Worm (Caenorhabditis elegans): Measurements from ENCODE around the gene Y48C3A.5.
A peak's percentile ranks its signal among the peaks of the same experiment; 100 is the strongest.
"Not testable (repeated sequence)": the region's sequence is repeated elsewhere in the genome, so short reads cannot be mapped to it uniquely, and the experiment has no call there.

Y48C3A.5 gene

ce11 chrII:13299166-13299805, 28.4 kb downstream of the Y48C3A.5 start:
- TF ChIP-seq gmeb-1 (tag; optimal IDR thresholded peaks at IDR 0.05) (peak; percentile 12), sma-9 (GFP tag; optimal IDR thresholded peaks at IDR 0.05) (peak; percentile 56), sma-9 (tag; optimal IDR thresholded peaks at IDR 0.05) (no peak), crh-2 (tag; optimal IDR thresholded peaks at IDR 0.05) (peak; percentile 28), ceh-82 (tag; optimal IDR thresholded peaks at IDR 0.05) (no peak), nhr-23 (tag; optimal IDR thresholded peaks at IDR 0.05) (no peak), nhr-129 (tag; optimal IDR thresholded peaks at IDR 0.05) (no peak), fos-1 (tag; optimal IDR thresholded peaks at IDR 0.05) (peak; percentile 87)

DNA sequence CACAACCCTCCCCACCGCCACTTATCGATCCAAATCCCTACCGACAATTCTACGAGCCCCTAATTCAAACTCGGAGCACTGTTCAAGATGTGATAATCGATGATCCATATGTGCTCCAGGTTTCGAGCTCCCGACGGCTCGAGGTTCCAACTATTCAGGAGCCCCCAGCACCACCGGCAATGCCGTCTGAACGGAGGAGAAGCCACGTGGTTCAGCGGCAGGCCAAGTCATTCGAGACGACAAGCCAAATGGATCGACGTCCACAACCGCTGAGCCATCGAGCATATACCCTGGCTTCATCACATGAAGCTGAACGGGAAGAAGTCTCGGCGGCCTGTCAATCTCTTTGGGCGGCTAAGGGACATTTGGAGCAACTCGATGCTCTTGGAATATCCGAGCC, 29.7 kb downstream of the Y48C3A.5 start:
- TF ChIP-seq mdl-1 (tag; optimal IDR thresholded peaks at IDR 0.05): no peak
- no peak for TF ChIP-seq fos-1 (tag; optimal IDR thresholded peaks at IDR 0.05)
- no peak for TF ChIP-seq unc-62 (GFP tag; optimal IDR thresholded peaks at IDR 0.05)
- TF ChIP-seq egl-27 (tag; optimal IDR thresholded peaks at IDR 0.05): no peak
- TF ChIP-seq nhr-11 (tag; optimal IDR thresholded peaks at IDR 0.05): no peak
- TF ChIP-seq sma-9 (GFP tag; optimal IDR thresholded peaks at IDR 0.05): no peak
- no peak for TF ChIP-seq sma-9 (tag; optimal IDR thresholded peaks at IDR 0.05)
- no peak for TF ChIP-seq Y55F3AM.14 (GFP tag; optimal IDR thresholded peaks at IDR 0.05)
- no peak for TF ChIP-seq C34F6.9 (tag; optimal IDR thresholded peaks at IDR 0.05)
- TF ChIP-seq nhr-23 (tag; optimal IDR thresholded peaks at IDR 0.05): no peak
- TF ChIP-seq ceh-16 (tag; optimal IDR thresholded peaks at IDR 0.05): no peak
- no peak for TF ChIP-seq skn-1 (tag; optimal IDR thresholded peaks at IDR 0.05)
- TF ChIP-seq blmp-1 (tag; optimal IDR thresholded peaks at IDR 0.05; ENCODE audit: insufficient read depth): no peak
- TF ChIP-seq nhr-77 (tag; optimal IDR thresholded peaks at IDR 0.05): no peak
- no peak for TF ChIP-seq elt-3 (tag; optimal IDR thresholded peaks at IDR 0.05)
- TF ChIP-seq peb-1 (tag; optimal IDR thresholded peaks at IDR 0.05): no peak
- TF ChIP-seq lin-39 (tag; optimal IDR thresholded peaks at IDR 0.05): no peak
- no peak for TF ChIP-seq elt-1 (tag; optimal IDR thresholded peaks at IDR 0.05)
- TF ChIP-seq ztf-4 (tag; optimal IDR thresholded peaks at IDR 0.05): no peak

ce11 chrII:13304339-13304938, 33.6 kb downstream of the Y48C3A.5 start:
- TF ChIP-seq nhr-25 (tag; optimal IDR thresholded peaks at IDR 0.05): no peak
- no peak for TF ChIP-seq aly-2 (tag; optimal IDR thresholded peaks at IDR 0.05)
- no peak for TF ChIP-seq nhr-6 (tag; optimal IDR thresholded peaks at IDR 0.05)
- no peak for TF ChIP-seq egl-27 (tag; optimal IDR thresholded peaks at IDR 0.05)
- TF ChIP-seq skn-1 (tag; optimal IDR thresholded peaks at IDR 0.05): no peak
- TF ChIP-seq F13H6.1 (tag; optimal IDR thresholded peaks at IDR 0.05): no peak
- TF ChIP-seq zag-1 (tag; optimal IDR thresholded peaks at IDR 0.05): no peak
- no peak for TF ChIP-seq ceh-82 (tag; optimal IDR thresholded peaks at IDR 0.05)
- peak; percentile 13 for TF ChIP-seq unc-55 (GFP tag; optimal IDR thresholded peaks at IDR 0.05)
- TF ChIP-seq C34F6.9 (tag; optimal IDR thresholded peaks at IDR 0.05): peak; percentile 16
- no peak for TF ChIP-seq mbf-1 (tag; optimal IDR thresholded peaks at IDR 0.05)
- TF ChIP-seq ztf-4 (tag; optimal IDR thresholded peaks at IDR 0.05): no peak
- no peak for TF ChIP-seq unc-39 (tag; optimal IDR thresholded peaks at IDR 0.05)
- no peak for TF ChIP-seq lin-39 (tag; optimal IDR thresholded peaks at IDR 0.05)
- no peak for TF ChIP-seq peb-1 (tag; optimal IDR thresholded peaks at IDR 0.05)

DNA sequence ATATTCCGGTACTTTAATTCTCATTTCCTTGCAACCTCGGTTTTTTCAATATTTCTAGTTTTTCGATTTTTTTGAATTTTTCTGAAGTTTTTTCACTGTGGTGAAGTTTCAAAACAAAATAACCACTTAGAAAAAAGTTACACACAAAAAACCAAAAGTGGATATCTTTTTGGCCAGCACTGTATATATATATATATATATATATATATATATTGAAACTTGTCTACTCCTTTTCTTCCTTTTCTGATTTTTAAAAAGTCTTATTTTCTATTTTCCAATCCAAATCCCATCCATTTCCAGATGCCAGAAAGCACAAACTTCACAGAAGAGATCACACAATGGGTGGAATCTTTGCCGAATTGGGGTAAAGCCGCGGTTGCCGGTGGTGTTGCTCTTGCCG, 38.1 kb downstream of the Y48C3A.5 start, which contains the start of gene faxc-2:
faxc-2 (plus strand) TSS at position 301 of the 400 bp plus-strand sequence.
- TF ChIP-seq dmd-4, nhr-10, nhr-6 (tag; optimal IDR thresholded peaks at IDR 0.05): not testable (repeated sequence)

- TF ChIP-seq elt-3 (tag; optimal IDR thresholded peaks at IDR 0.05): no peak
- TF ChIP-seq F13H6.1 (tag; optimal IDR thresholded peaks at IDR 0.05): no peak
- TF ChIP-seq unc-62 (GFP tag; optimal IDR thresholded peaks at IDR 0.05): no peak
- no peak for TF ChIP-seq Y55F3AM.14 (GFP tag; optimal IDR thresholded peaks at IDR 0.05)
- no peak for TF ChIP-seq C34F6.9 (tag; optimal IDR thresholded peaks at IDR 0.05)
Observed at ce11 chrII:13310230-13310629, 39.4 kb downstream of the Y48C3A.5 start.

Measured in whole organism, L2 larva.